Worm (Caenorhabditis elegans) whole organism, midembryonic: Measurements from ENCODE around the gene mrpl-50.

Experiments used
- T22C8.4 ChIP-seq: fragments of 200-800 bp; sonication (Bioruptor generic); IDR thresholded peaks from 2 replicates; pipeline ENCODE4 v1.3.6; 2022; ENCODE audit warnings: missing genetic modification characterization, missing compliant biosample characterization
- flt-1 ChIP-seq: fragments of 200-800 bp; sonication (Bioruptor generic); IDR thresholded peaks from 2 replicates; pipeline ENCODE4 v1.3.6; 2022; ENCODE audit warnings: missing genetic modification characterization, missing compliant biosample characterization
- med-1 ChIP-seq: sonication (generic microtip); optimal IDR thresholded peaks from 2 replicates; lab custom pipeline; 2017; ENCODE audit warnings: missing genetic modification characterization, mild to moderate bottlenecking, missing compliant biosample characterization, antibody characterized with exemption, missing genetic modification reagents; ENCODE audit not compliant: insufficient read depth
- ref-1 ChIP-seq: fragments of 200-800 bp; sonication (Bioruptor generic); conservative IDR thresholded peaks from 2 replicates; pipeline ENCODE4 v1.3.6; 2022; ENCODE audit warnings: missing genetic modification reagents, missing genetic modification characterization, missing compliant biosample characterization
- tab-1 ChIP-seq: fragments of 200-800 bp; sonication (Bioruptor generic); IDR thresholded peaks from 2 replicates; pipeline ENCODE4 v1.3.6; 2022; ENCODE audit warnings: missing genetic modification characterization, missing compliant biosample characterization
- ztf-23 ChIP-seq: fragments of 200-800 bp; sonication (Bioruptor generic); IDR thresholded peaks from 2 replicates; pipeline ENCODE4 v1.3.6; 2022; ENCODE audit warnings: missing genetic modification reagents, missing genetic modification characterization, missing compliant biosample characterization

- TF ChIP-seq flt-1 (GFP tag; lab: Robert Waterston, UW) = no peak
- TF ChIP-seq ref-1 (GFP tag; lab: Robert Waterston, UW) = no peak
- no peak for TF ChIP-seq med-1 (GFP tag; lab: Kevin White, UChicago)
- no peak for TF ChIP-seq T22C8.4 (GFP tag; lab: Robert Waterston, UW)
- no peak for TF ChIP-seq ztf-23 (GFP tag; lab: Robert Waterston, UW)
- TF ChIP-seq tab-1 (GFP tag; lab: Robert Waterston, UW) = no peak
These were observed 7.5 kb upstream of the mrpl-50 start, which contains the start of gene B0457.6 for ce11 chrII:8922140-8922539.
